Worm (Caenorhabditis elegans) whole organism, L4 larva: ENCODE data around the gene C33F10.1.

Source experiments
- F10B5.3 ChIP-seq: sonication (generic microtip); optimal IDR thresholded peaks from 2 replicates; lab custom pipeline; 2016; ENCODE audit warnings: mild to moderate bottlenecking, missing genetic modification characterization, missing compliant biosample characterization
- F44E2.7 ChIP-seq: fragments of 200-800 bp; sonication (Bioruptor generic); IDR thresholded peaks from 2 replicates; pipeline ENCODE4 v2.1.2; 2022; ENCODE audit warnings: missing genetic modification characterization, missing compliant biosample characterization
- F49E8.2 ChIP-seq: sonication (generic microtip); optimal IDR thresholded peaks from 2 replicates; lab custom pipeline; 2016; ENCODE audit warnings: missing compliant biosample characterization, mild to moderate bottlenecking, missing genetic modification characterization, borderline replicate concordance
- R02D3.7 ChIP-seq: fragments of 150-350 bp; sonication (generic microtip); optimal IDR thresholded peaks from 3 replicates; lab custom pipeline; 2014; ENCODE audit warnings: missing biosample characterization, missing genetic modification characterization
- T26A8.4 ChIP-seq: fragments of 200-800 bp; sonication (Bioruptor generic); IDR thresholded peaks from 2 replicates; pipeline ENCODE4 v1.3.6; 2022; ENCODE audit warnings: missing genetic modification characterization, missing compliant biosample characterization
- Y105C5A.15 ChIP-seq: fragments of 200-800 bp; sonication (Bioruptor generic); IDR thresholded peaks from 2 replicates; pipeline ENCODE4 v1.3.6; 2022; ENCODE audit warnings: missing genetic modification characterization, missing compliant biosample characterization
- Y75B8A.6 ChIP-seq: fragments of 200-800 bp; sonication (Bioruptor generic); IDR thresholded peaks from 2 replicates; pipeline ENCODE4 v1.3.6; 2022; ENCODE audit warnings: missing genetic modification reagents, missing genetic modification characterization, missing compliant biosample characterization
- ZK337.2 ChIP-seq: fragments of 200-800 bp; sonication (Bioruptor generic); IDR thresholded peaks from 2 replicates; pipeline ENCODE4 v1.3.6; 2022; ENCODE audit warnings: missing genetic modification reagents, missing genetic modification characterization, missing compliant biosample characterization
- ZK546.5 ChIP-seq, 2 experiments: sonication (generic microtip); optimal IDR thresholded peaks; 2 replicates each; lab custom pipeline; 2017; ENCODE audit warnings: missing biosample characterization in 2 of 2, missing genetic modification characterization in 2 of 2
- aha-1 ChIP-seq: fragments of 150-350 bp; peaks from one replicate; lab custom pipeline; 2014; ENCODE audit warnings: missing biosample characterization, missing genetic modification characterization
- aly-2 ChIP-seq: sonication (generic microtip); optimal IDR thresholded peaks from 2 replicates; lab custom pipeline; 2018; ENCODE audit warnings: missing biosample characterization, missing genetic modification characterization
- arid-1 ChIP-seq: fragments of 200-800 bp; sonication (Bioruptor generic); conservative IDR thresholded peaks from 2 replicates; pipeline ENCODE4 v1.3.6; 2022; ENCODE audit warnings: missing genetic modification reagents, missing genetic modification characterization, missing compliant biosample characterization
- attf-4 ChIP-seq: sonication (generic microtip); optimal IDR thresholded peaks from 3 replicates; lab custom pipeline; 2017; ENCODE audit warnings: missing biosample characterization, missing genetic modification characterization
- ceh-20 ChIP-seq: fragments of 200-800 bp; sonication (Bioruptor generic); IDR thresholded peaks from 2 replicates; pipeline ENCODE4 v1.3.6; 2022; ENCODE audit warnings: missing genetic modification reagents, missing genetic modification characterization, missing compliant biosample characterization
- ceh-32 ChIP-seq: sonication (generic microtip); optimal IDR thresholded peaks from 2 replicates; lab custom pipeline; 2016; ENCODE audit warnings: mild to moderate bottlenecking, missing genetic modification characterization, missing compliant biosample characterization; ENCODE audit not compliant: poor library complexity
- ceh-62 ChIP-seq: sonication (generic microtip); optimal IDR thresholded peaks from 2 replicates; lab custom pipeline; 2017; ENCODE audit warnings: missing biosample characterization, missing genetic modification characterization
- ctbp-1 ChIP-seq: fragments of 200-800 bp; sonication (Bioruptor generic); IDR thresholded peaks from 2 replicates; pipeline ENCODE4 v1.3.6; 2022; ENCODE audit warnings: missing genetic modification reagents, missing genetic modification characterization, missing compliant biosample characterization
- daf-12 ChIP-seq: fragments of 150-350 bp; optimal IDR thresholded peaks from 2 replicates; lab custom pipeline; 2014; ENCODE audit warnings: missing biosample characterization, missing genetic modification reagents, missing genetic modification characterization
- daf-16 ChIP-seq, 3 experiments: sonication (generic microtip); optimal IDR thresholded peaks; 2 replicates each; lab custom pipeline; 2016 to 2017; ENCODE audit warnings: missing genetic modification characterization in 3 of 3, missing genetic modification reagents in 3 of 3, mild to moderate bottlenecking in 2 of 3, missing compliant biosample characterization in 2 of 3, missing biosample characterization in 1 of 3, moderate library complexity in 1 of 3
- dmd-8 ChIP-seq: fragments of 200-800 bp; sonication (Bioruptor generic); IDR thresholded peaks from 2 replicates; pipeline ENCODE4 v1.3.6; 2022; ENCODE audit warnings: missing genetic modification characterization, missing compliant biosample characterization
- egl-27 ChIP-seq: sonication (generic microtip); optimal IDR thresholded peaks from 3 replicates; lab custom pipeline; 2017; ENCODE audit warnings: missing biosample characterization, missing genetic modification reagents, missing genetic modification characterization
- egl-43 ChIP-seq: fragments of 200-800 bp; sonication (Bioruptor generic); IDR thresholded peaks from 2 replicates; pipeline ENCODE4 v1.3.6; 2022; ENCODE audit warnings: missing genetic modification reagents, missing genetic modification characterization, missing compliant biosample characterization
- fkh-10 ChIP-seq: fragments of 150-350 bp; optimal IDR thresholded peaks from 2 replicates; lab custom pipeline; 2014; ENCODE audit warnings: missing biosample characterization, missing genetic modification reagents, missing genetic modification characterization
- fos-1 ChIP-seq: fragments of 150-350 bp; optimal IDR thresholded peaks from 2 replicates; lab custom pipeline; 2014; ENCODE audit warnings: missing biosample characterization, missing genetic modification characterization
- jun-1 ChIP-seq: fragments of 150-350 bp; optimal IDR thresholded peaks from 2 replicates; lab custom pipeline; 2014; ENCODE audit warnings: missing biosample characterization, missing genetic modification reagents, missing genetic modification characterization
- lim-7 ChIP-seq: fragments of 200-800 bp; sonication (Bioruptor generic); IDR thresholded peaks from 2 replicates; pipeline ENCODE4 v1.3.6; 2022; ENCODE audit warnings: missing genetic modification characterization, missing compliant biosample characterization
- lin-1 ChIP-seq: fragments of 200-800 bp; sonication (Bioruptor generic); IDR thresholded peaks from 2 replicates; pipeline ENCODE4 v1.3.6; 2022; ENCODE audit warnings: missing genetic modification reagents, missing genetic modification characterization, missing compliant biosample characterization
- lin-13 ChIP-seq: fragments of 150-350 bp; optimal IDR thresholded peaks from 2 replicates; lab custom pipeline; 2014; ENCODE audit warnings: missing biosample characterization, missing genetic modification reagents, missing genetic modification characterization
- lin-29 ChIP-seq: fragments of 200-800 bp; sonication (Bioruptor generic); IDR thresholded peaks from 2 replicates; pipeline ENCODE4 v1.3.6; 2022; ENCODE audit warnings: missing genetic modification reagents, missing genetic modification characterization, missing compliant biosample characterization
- lin-38 ChIP-seq: fragments of 200-800 bp; sonication (Bioruptor generic); IDR thresholded peaks from 2 replicates; pipeline ENCODE4 v1.3.6; 2022; ENCODE audit warnings: missing genetic modification reagents, missing genetic modification characterization, missing compliant biosample characterization
- lsy-2 ChIP-seq, 2 experiments: fragments of 150-350 bp in 1 of 2; sonication (generic microtip) in 1 of 2; optimal IDR thresholded peaks; 2 replicates each; lab custom pipeline; 2014 to 2017; ENCODE audit warnings: missing biosample characterization in 2 of 2, missing genetic modification characterization in 2 of 2
- mdt-29 ChIP-seq: fragments of 200-800 bp; sonication (Bioruptor generic); IDR thresholded peaks from 2 replicates; pipeline ENCODE4 v1.3.6; 2022; ENCODE audit warnings: missing genetic modification reagents, missing genetic modification characterization, missing compliant biosample characterization
- mep-1 ChIP-seq: fragments of 150-350 bp; sonication (generic microtip); optimal IDR thresholded peaks from 3 replicates; lab custom pipeline; 2014; ENCODE audit warnings: missing biosample characterization, missing genetic modification characterization
- mes-2 ChIP-seq: sonication (generic microtip); optimal IDR thresholded peaks from 2 replicates; lab custom pipeline; 2016; ENCODE audit warnings: missing genotype, mild to moderate bottlenecking, missing genetic modification characterization, missing compliant biosample characterization; ENCODE audit not compliant: poor library complexity, severe bottlenecking
- nhr-111 ChIP-seq: fragments of 200-800 bp; sonication (Bioruptor generic); optimal IDR thresholded peaks from 2 replicates; lab custom pipeline; 2018; ENCODE audit warnings: mild to moderate bottlenecking, missing genetic modification characterization, missing compliant biosample characterization
- nhr-237 ChIP-seq: sonication (generic microtip); optimal IDR thresholded peaks from 2 replicates; lab custom pipeline; 2017; ENCODE audit warnings: missing biosample characterization, missing genetic modification characterization
- nhr-28 ChIP-seq: fragments of 150-350 bp; optimal IDR thresholded peaks from 2 replicates; lab custom pipeline; 2014; ENCODE audit warnings: missing biosample characterization, missing genetic modification characterization
- nhr-42 ChIP-seq: fragments of 200-800 bp; sonication (Bioruptor generic); IDR thresholded peaks from 2 replicates; pipeline ENCODE4 v1.3.6; 2022; ENCODE audit warnings: missing genetic modification characterization, missing compliant biosample characterization
- nhr-48 ChIP-seq: sonication (generic microtip); optimal IDR thresholded peaks from 2 replicates; lab custom pipeline; 2016; ENCODE audit warnings: mild to moderate bottlenecking, missing genetic modification characterization, missing compliant biosample characterization
- nhr-76 ChIP-seq: fragments of 150-350 bp; optimal IDR thresholded peaks from 2 replicates; lab custom pipeline; 2014; ENCODE audit warnings: missing biosample characterization, missing genetic modification characterization
- pha-4 ChIP-seq, 2 experiments: fragments of 150-350 bp in 1 of 2; fragments of 200-800 bp in 1 of 2; sonication (Bioruptor generic) in 1 of 2; IDR thresholded peaks in 1 of 2; optimal IDR thresholded peaks in 1 of 2; 2 replicates each; pipeline versions ENCODE4 v1.3.6 to Lab custom; 2014 to 2022; ENCODE audit warnings: missing genetic modification characterization in 2 of 2, missing genetic modification reagents in 2 of 2, missing biosample characterization in 1 of 2, missing compliant biosample characterization in 1 of 2
- php-3 ChIP-seq: fragments of 200-800 bp; sonication (Bioruptor generic); IDR thresholded peaks from 2 replicates; pipeline ENCODE4 v1.3.6; 2022; ENCODE audit warnings: missing genetic modification reagents, missing genetic modification characterization, missing compliant biosample characterization
- rbr-2 ChIP-seq: sonication (generic microtip); optimal IDR thresholded peaks from 2 replicates; lab custom pipeline; 2016; ENCODE audit warnings: missing genotype, missing genetic modification characterization, missing compliant biosample characterization
- sdz-12 ChIP-seq: fragments of 200-800 bp; sonication (Bioruptor generic); optimal IDR thresholded peaks from 2 replicates; lab custom pipeline; 2018; ENCODE audit warnings: mild to moderate bottlenecking, missing genetic modification characterization, missing compliant biosample characterization
- snpc-1.2 ChIP-seq: fragments of 200-800 bp; sonication (Bioruptor generic); IDR thresholded peaks from 2 replicates; pipeline ENCODE4 v1.3.6; 2022; ENCODE audit warnings: missing genetic modification reagents, missing genetic modification characterization, missing compliant biosample characterization
- unc-130 ChIP-seq: sonication (generic microtip); optimal IDR thresholded peaks from 2 replicates; lab custom pipeline; 2016; ENCODE audit warnings: missing genetic modification reagents, missing genetic modification characterization, missing compliant biosample characterization
- zfp-2 ChIP-seq: sonication (generic microtip); optimal IDR thresholded peaks from 2 replicates; lab custom pipeline; 2016; ENCODE audit warnings: mild to moderate bottlenecking, missing genetic modification characterization, missing compliant biosample characterization
- zfp-3 ChIP-seq: fragments of 200-800 bp; sonication (Bioruptor generic); conservative IDR thresholded peaks from 2 replicates; pipeline ENCODE4 v1.3.6; 2022; ENCODE audit warnings: missing genetic modification reagents, missing genetic modification characterization, missing compliant biosample characterization
- ztf-11 ChIP-seq: fragments of 150-350 bp; optimal IDR thresholded peaks from 2 replicates; lab custom pipeline; 2014; ENCODE audit warnings: missing biosample characterization, missing genetic modification characterization

Gene C33F10.1

ce11 chrII:4879629-4880028, 44.8 kb downstream of the C33F10.1 start, which contains the start of gene gst-6:
gst-6 (plus strand) TSS chrII:4879891.
- TF ChIP-seq nhr-28 (peak; percentile 41), daf-16 (GFP tag; optimal IDR thresholded peaks at IDR 0.05; lab: Kevin White, UChicago) (no peak), daf-16 (tag; optimal IDR thresholded peaks at IDR 0.05; lab: Kevin White, UChicago) (peak; percentile 34), ZK337.2 (no peak)

- TF ChIP-seq rbr-2 (tag; lab: Kevin White, UChicago) (no peak), dmd-8 (GFP tag; lab: Robert Waterston, UW) (no peak), attf-4 (tag; lab: Kevin White, UChicago) (no peak), ceh-32 (tag; lab: Kevin White, UChicago) (no peak), jun-1 (tag; lab: Kevin White, UChicago) (no peak), Y105C5A.15 (GFP tag; lab: Robert Waterston, UW) (no peak), nhr-48 (tag; lab: Kevin White, UChicago) (peak; percentile 71), fkh-10 (GFP tag; lab: Kevin White, UChicago) (no peak), fos-1 (tag; lab: Kevin White, UChicago) (no peak), lin-1 (GFP tag; lab: Robert Waterston, UW) (no peak), nhr-76 (tag; lab: Kevin White, UChicago) (no peak), aly-2 (tag; lab: Kevin White, UChicago) (no peak), mes-2 (tag; lab: Kevin White, UChicago) (peak; percentile 18), egl-27 (tag; lab: Kevin White, UChicago) (no peak), mep-1 (tag; lab: Kevin White, UChicago) (peak; percentile 28), daf-16 (GFP tag; optimal IDR thresholded peaks at IDR 0.05; lab: Kevin White, UChicago) (no peak), daf-16 (tag; optimal IDR thresholded peaks at IDR 0.05; lab: Kevin White, UChicago) (peak; percentile 89), ZK546.5 (tag; optimal IDR thresholded peaks at IDR 0.05; lab: Kevin White, UChicago) (no peak), unc-130 (GFP tag; lab: Kevin White, UChicago) (no peak), ceh-62 (tag; lab: Kevin White, UChicago) (no peak), egl-43 (no peak), zfp-2 (tag; lab: Kevin White, UChicago) (no peak), ctbp-1 (GFP tag; lab: Robert Waterston, UW) (no peak), F49E8.2 (tag; lab: Kevin White, UChicago) (no peak), T26A8.4 (no peak), mdt-29 (GFP tag; lab: Robert Waterston, UW) (no peak), lin-29 (GFP tag; lab: Robert Waterston, UW) (no peak), daf-12 (tag; lab: Kevin White, UChicago) (no peak), php-3 (GFP tag; lab: Robert Waterston, UW) (peak; percentile 68), Y75B8A.6 (no peak), R02D3.7 (tag; lab: Kevin White, UChicago) (no peak), arid-1 (GFP tag; lab: Robert Waterston, UW) (no peak), lin-13 (GFP tag; lab: Kevin White, UChicago) (no peak), ceh-20 (GFP tag; lab: Robert Waterston, UW) (no peak), ztf-11 (tag; lab: Kevin White, UChicago) (no peak), F44E2.7 (no peak), zfp-3 (GFP tag; lab: Robert Waterston, UW) (no peak), lsy-2 (tag; optimal IDR thresholded peaks at IDR 0.05; lab: Kevin White, UChicago) (peak in 1 of 2 experiments; percentile 51), nhr-237 (tag; lab: Kevin White, UChicago) (no peak), sdz-12 (GFP tag; lab: Kevin White, UChicago) (no peak), lim-7 (GFP tag; lab: Robert Waterston, UW) (no peak), lin-38 (GFP tag; lab: Robert Waterston, UW) (no peak; the same call in 1 of the 2 replicates), nhr-111 (GFP tag; lab: Kevin White, UChicago) (no peak), F10B5.3 (tag; lab: Kevin White, UChicago) (no peak), ZK337.2 (no peak), snpc-1.2 (GFP tag; lab: Robert Waterston, UW) (no peak), nhr-42 (GFP tag; lab: Robert Waterston, UW) (no peak), pha-4 (GFP tag; IDR thresholded peaks at IDR 0.05; lab: Robert Waterston, UW) (no peak), pha-4 (tag; optimal IDR thresholded peaks at IDR 0.05; lab: Kevin White, UChicago) (peak; percentile 37), aha-1 (tag; lab: Kevin White, UChicago) (no peak)
Observed at ce11 chrII:4881727-4882126, 46.9 kb downstream of the C33F10.1 start, which contains the start of gene gst-7. gst-7 (plus strand) TSS chrII:4882062.
